Fruit fly (Drosophila melanogaster) whole organism, pupa: ENCODE measurements around the gene CG15343.

Experiments
- CG8301 ChIP-seq: fragments of 200-800 bp; sonication (Bioruptor generic); optimal IDR thresholded peaks from 2 replicates; lab custom pipeline; 2018; ENCODE audit warnings: missing biosample characterization, mild to moderate bottlenecking, missing genetic modification characterization
- EcR ChIP-seq: fragments of 200-800 bp; sonication (Bioruptor generic); optimal IDR thresholded peaks from 3 replicates; lab custom pipeline; 2019; ENCODE audit warnings: missing biosample characterization, missing genetic modification characterization, mild to moderate bottlenecking, moderate library complexity, missing genetic modification reagents
- Pif1A ChIP-seq: fragments of 200-800 bp; sonication (Bioruptor generic); optimal IDR thresholded peaks from 3 replicates; lab custom pipeline; 2016; ENCODE audit warnings: missing biosample characterization, missing genetic modification characterization
- fd96Ca ChIP-seq: fragments of 200-800 bp; sonication (Bioruptor generic); IDR thresholded peaks from 3 replicates; pipeline ENCODE4 v1.3.6; 2022; ENCODE audit warnings: missing biosample characterization, missing genetic modification characterization

- no peak for TF ChIP-seq fd96Ca (GFP tag; lab: Robert Waterston, UW)
- no peak for TF ChIP-seq Pif1A (GFP tag; lab: Kevin White, UChicago)
- no peak for TF ChIP-seq CG8301 (tag; lab: Kevin White, UChicago)
- no peak for TF ChIP-seq EcR (GFP tag; lab: Kevin White, UChicago)
These were observed 10.4 kb downstream of the CG15343 start for dm6 chrX:8263236-8263635.
